Worm (Caenorhabditis elegans) whole organism, L4 larva: ENCODE measurements around the gene R53.5.

ENCODE experiments used
- F26F4.8 ChIP-seq: fragments of 200-800 bp; sonication (Bioruptor generic); conservative IDR thresholded peaks from 2 replicates; pipeline ENCODE4 v1.3.6; 2022; ENCODE audit warnings: missing genetic modification characterization, missing compliant biosample characterization
- dpl-1 ChIP-seq: fragments of 150-350 bp; optimal IDR thresholded peaks from 2 replicates; lab custom pipeline; 2014; ENCODE audit warnings: missing biosample characterization, missing genetic modification reagents, missing genetic modification characterization
- egl-27 ChIP-seq: sonication (generic microtip); optimal IDR thresholded peaks from 3 replicates; lab custom pipeline; 2017; ENCODE audit warnings: missing biosample characterization, missing genetic modification reagents, missing genetic modification characterization
- nhr-76 ChIP-seq: fragments of 150-350 bp; optimal IDR thresholded peaks from 2 replicates; lab custom pipeline; 2014; ENCODE audit warnings: missing biosample characterization, missing genetic modification characterization
- pha-4 ChIP-seq, 2 experiments: fragments of 150-350 bp in 1 of 2; fragments of 200-800 bp in 1 of 2; sonication (Bioruptor generic) in 1 of 2; IDR thresholded peaks in 1 of 2; optimal IDR thresholded peaks in 1 of 2; 2 replicates each; pipeline versions ENCODE4 v1.3.6 to Lab custom; 2014 to 2022; ENCODE audit warnings: missing genetic modification characterization in 2 of 2, missing genetic modification reagents in 2 of 2, missing biosample characterization in 1 of 2, missing compliant biosample characterization in 1 of 2
- snpc-4 ChIP-seq: fragments of 150-350 bp; optimal IDR thresholded peaks from 2 replicates; lab custom pipeline; 2014; ENCODE audit warnings: missing biosample characterization, missing genetic modification characterization

DNA sequence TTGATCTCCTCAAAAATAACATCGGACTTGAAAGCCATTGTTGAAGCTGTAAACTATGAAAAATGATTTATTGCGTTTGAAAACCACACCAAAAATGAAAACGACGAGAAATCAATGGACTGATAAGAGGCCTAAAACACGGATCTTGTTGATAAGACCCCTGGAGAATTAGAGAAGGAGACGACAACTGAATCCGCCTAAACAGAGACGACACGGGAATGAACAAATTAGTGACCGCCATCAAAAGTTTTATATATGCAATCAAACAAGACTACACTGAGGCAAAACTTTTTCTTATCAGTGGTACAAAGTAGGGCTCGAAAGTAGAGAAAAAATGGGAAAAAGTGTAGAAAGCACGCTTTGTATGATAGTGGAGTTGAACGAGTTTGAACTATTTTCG lies 30.8 kb upstream of the R53.5 start, which contains the start of gene nlt-1:
- TF ChIP-seq snpc-4 (tag; lab: Kevin White, UChicago) (no peak), dpl-1 (GFP tag; lab: Kevin White, UChicago) (no peak), egl-27 (tag; lab: Kevin White, UChicago) (no peak), pha-4 (GFP tag; IDR thresholded peaks at IDR 0.05; lab: Robert Waterston, UW) (no peak), pha-4 (tag; optimal IDR thresholded peaks at IDR 0.05; lab: Kevin White, UChicago) (no peak), nhr-76 (tag; lab: Kevin White, UChicago) (no peak), F26F4.8 (no peak)
